Worm (Caenorhabditis elegans): Measurements from ENCODE around the gene crp-1.

The crp-1 gene

DNA sequence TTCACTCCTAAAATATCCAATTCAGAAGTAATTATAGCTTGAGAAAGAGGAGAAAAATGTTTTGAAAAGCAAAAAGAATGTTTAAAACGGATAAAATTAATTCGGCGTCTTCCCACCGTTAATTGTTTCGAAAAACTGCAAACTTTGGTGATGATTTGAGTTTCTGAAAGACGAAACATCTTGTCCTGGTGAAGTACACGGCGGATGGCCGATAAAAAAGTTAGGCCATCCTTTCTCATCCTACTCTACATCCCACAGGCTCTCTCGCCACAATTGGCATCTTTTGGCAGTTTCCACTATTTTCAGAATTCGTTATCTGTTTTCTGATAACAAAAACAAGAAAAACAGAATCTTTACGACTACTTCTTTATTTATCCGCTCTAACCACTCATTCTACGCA is 47.5 kb downstream of the crp-1 start, which contains the start of the genes C35A5.8 and hda-11 (continued):
- TF ChIP-seq mec-3 (tag; optimal IDR thresholded peaks at IDR 0.05; ENCODE audit: borderline replicate concordance) (peak; percentile 84), ttx-3 (tag; optimal IDR thresholded peaks at IDR 0.05) (peak; percentile 25), ceh-22 (tag; optimal IDR thresholded peaks at IDR 0.05) (no peak), pros-1 (tag; optimal IDR thresholded peaks at IDR 0.05) (no peak), ceh-31 (tag; optimal IDR thresholded peaks at IDR 0.05) (peak; percentile 94), pat-9 (tag; optimal IDR thresholded peaks at IDR 0.05) (no peak), ets-4 (tag; optimal IDR thresholded peaks at IDR 0.05) (peak; percentile 89), npax-4 (tag; optimal IDR thresholded peaks at IDR 0.05) (no peak), ceh-6 (GFP tag; optimal IDR thresholded peaks at IDR 0.05) (no peak), hlh-30 (tag; optimal IDR thresholded peaks at IDR 0.05; ENCODE audit: insufficient read depth) (no peak), pag-3 (tag; optimal IDR thresholded peaks at IDR 0.05; ENCODE audit: borderline replicate concordance) (no peak), unc-86 (tag; optimal IDR thresholded peaks at IDR 0.05) (no peak), F13H6.1 (tag; optimal IDR thresholded peaks at IDR 0.05) (peak; percentile 65), ceh-2 (tag; optimal IDR thresholded peaks at IDR 0.05) (peak; percentile 91)

- TF ChIP-seq ceh-22 (tag; optimal IDR thresholded peaks at IDR 0.05) (no peak), pqm-1 (tag; optimal IDR thresholded peaks at IDR 0.05) (no peak), ceh-34 (tag; optimal IDR thresholded peaks at IDR 0.05) (no peak), dmd-4 (tag; optimal IDR thresholded peaks at IDR 0.05; ENCODE audit: borderline replicate concordance) (no peak), fkh-10 (GFP tag; optimal IDR thresholded peaks at IDR 0.05) (no peak), ceh-18 (tag; optimal IDR thresholded peaks at IDR 0.05) (no peak), ref-2 (tag; optimal IDR thresholded peaks at IDR 0.05) (no peak), mec-3 (tag; optimal IDR thresholded peaks at IDR 0.05; ENCODE audit: borderline replicate concordance) (no peak), C38D4.7 (GFP tag; optimal IDR thresholded peaks at IDR 0.05) (no peak), ztf-16 (tag; optimal IDR thresholded peaks at IDR 0.05) (no peak), rnt-1 (tag; optimal IDR thresholded peaks at IDR 0.05) (no peak)
These were observed 50.1 kb downstream of the crp-1 start, which contains the start of gene F25D1.3 for ce11 chrV:10528500-10528899. Gene F25D1.3 (plus strand): TSS chrV:10528724.

DNA sequence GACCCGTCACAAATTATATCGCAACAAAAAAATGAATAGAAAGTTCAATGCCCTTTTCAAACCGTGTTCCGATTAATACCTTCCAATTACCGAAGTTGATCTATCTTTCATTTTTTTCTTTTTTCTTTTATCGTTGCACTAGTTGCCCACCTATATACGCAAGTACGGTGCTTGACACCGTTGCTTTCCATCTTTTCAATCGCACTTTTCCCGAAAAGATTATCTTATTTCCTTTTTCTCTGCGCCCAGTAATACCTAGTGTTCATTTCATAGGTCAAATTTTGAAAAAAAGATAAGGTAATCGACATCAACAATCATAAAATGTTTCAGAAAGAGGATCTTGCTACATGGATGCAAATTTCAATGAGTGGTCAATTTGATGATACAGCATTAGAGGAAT is 51.2 kb downstream of the crp-1 start:
- TF ChIP-seq che-1 (tag; optimal IDR thresholded peaks at IDR 0.05), result no peak

Measured in whole organism, late embryonic.